Fruit fly (Drosophila melanogaster) Kc167 (cell line): ENCODE data around the gene brwl.

Source experiments
- Sin3A ChIP-seq: fragments of >200 bp; optimal IDR thresholded peaks from 2 replicates; lab custom pipeline; 2018; ENCODE audit warnings: missing external identifiers
- h ChIP-seq: fragments of >200 bp; optimal IDR thresholded peaks from 3 replicates; lab custom pipeline; 2018; ENCODE audit warnings: missing external identifiers

DNA sequence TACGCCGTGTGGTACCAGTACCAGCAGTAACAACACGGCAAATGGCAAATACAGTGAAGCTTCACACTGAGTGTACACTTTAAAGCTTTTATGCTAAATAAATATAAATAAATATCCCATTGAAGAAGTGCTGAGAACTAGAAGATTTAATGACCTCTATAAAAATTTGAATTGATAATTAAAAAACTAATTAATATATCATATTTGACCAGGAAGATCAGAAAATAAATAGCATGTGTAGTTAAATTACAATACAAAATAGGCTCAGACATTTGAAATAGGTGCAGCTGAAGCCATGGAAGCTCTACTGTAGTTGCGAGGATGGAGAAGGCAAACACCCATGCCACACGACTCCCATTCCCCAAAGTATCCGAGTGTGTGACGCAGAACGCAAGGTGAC is 4.2 kb upstream of the brwl start:
- no peak for TF ChIP-seq h (lab: Kevin White, UChicago)
- no peak for TF ChIP-seq Sin3A (lab: Kevin White, UChicago)
